Fruit fly (Drosophila melanogaster) whole organism, embryonic: ENCODE measurements around the gene Atat.

ENCODE experiments used
- Atf3 ChIP-seq: fragments of 200-800 bp; sonication (Bioruptor generic); optimal IDR thresholded peaks from 3 replicates; lab custom pipeline; 2016; ENCODE audit warnings: missing biosample characterization, missing genetic modification characterization
- Lpt ChIP-seq: fragments of >200 bp; optimal IDR thresholded peaks from 2 replicates; lab custom pipeline; 2018; ENCODE audit warnings: missing biosample characterization, missing genetic modification characterization
- amos ChIP-seq: fragments of 200-800 bp; sonication (Bioruptor generic); IDR thresholded peaks from 2 replicates; pipeline ENCODE4 v1.3.6; 2022; ENCODE audit warnings: missing biosample characterization, missing genetic modification characterization; ENCODE audit not compliant: partially characterized antibody
- crc ChIP-seq: fragments of 200-800 bp; sonication (Bioruptor generic); optimal IDR thresholded peaks from 2 replicates; lab custom pipeline; 2016; ENCODE audit warnings: missing biosample characterization, missing genetic modification characterization
- emc ChIP-seq: fragments of 200-800 bp; sonication (Bioruptor generic); optimal IDR thresholded peaks from 2 replicates; lab custom pipeline; 2016; ENCODE audit warnings: missing biosample characterization, missing genetic modification characterization
- maf-S ChIP-seq: fragments of 200-800 bp; sonication (Bioruptor generic); optimal IDR thresholded peaks from 2 replicates; lab custom pipeline; 2016; ENCODE audit warnings: missing biosample characterization, missing genetic modification characterization
- schlank ChIP-seq: fragments of 200-800 bp; sonication (Bioruptor generic); optimal IDR thresholded peaks from 2 replicates; lab custom pipeline; 2018; ENCODE audit warnings: missing biosample characterization, mild to moderate bottlenecking, missing genetic modification characterization

dm6 chr3L:9451522-9452118 is 25.1 kb upstream of the Atat start, which contains the start of the genes CG3448 and ghi:
- TF ChIP-seq amos (GFP tag; lab: Robert Waterston, UW) (peak; percentile 73; the same call in 1 of the 2 replicates), maf-S (GFP tag; lab: Kevin White, UChicago) (no peak), schlank (tag; lab: Kevin White, UChicago) (no peak), crc (GFP tag; lab: Kevin White, UChicago) (no peak), Lpt (GFP tag; lab: Kevin White, UChicago) (no peak), emc (GFP tag; lab: Kevin White, UChicago) (no peak), Atf3 (GFP tag; lab: Kevin White, UChicago) (no peak)
